Worm (Caenorhabditis elegans) whole organism, L2 larva: Measurements from ENCODE around the gene chil-25.

Source experiments
- R02D3.7 ChIP-seq: fragments of 150-350 bp; optimal IDR thresholded peaks from 2 replicates; lab custom pipeline; 2014; ENCODE audit warnings: missing biosample characterization, missing genetic modification characterization
- aly-2 ChIP-seq: fragments of 150-350 bp; optimal IDR thresholded peaks from 2 replicates; lab custom pipeline; 2014; ENCODE audit warnings: missing biosample characterization, missing genetic modification characterization
- ama-1 ChIP-seq: fragments of 150-350 bp; optimal IDR thresholded peaks from 2 replicates; lab custom pipeline; 2018; ENCODE audit warnings: inconsistent platforms
- ceh-82 ChIP-seq: fragments of 150-350 bp; optimal IDR thresholded peaks from 2 replicates; lab custom pipeline; 2014; ENCODE audit warnings: missing biosample characterization, missing genetic modification characterization
- fos-1 ChIP-seq: fragments of 150-350 bp; optimal IDR thresholded peaks from 2 replicates; lab custom pipeline; 2014; ENCODE audit warnings: missing biosample characterization, missing genetic modification characterization
- lin-13 ChIP-seq: fragments of 150-350 bp; optimal IDR thresholded peaks from 2 replicates; lab custom pipeline; 2014; ENCODE audit warnings: missing biosample characterization, missing genetic modification reagents, missing genetic modification characterization
- lsy-2 ChIP-seq, 2 experiments: fragments of 150-350 bp in 1 of 2; sonication (generic microtip) in 1 of 2; optimal IDR thresholded peaks; 2 replicates each; lab custom pipeline; 2014 to 2017; ENCODE audit warnings: missing biosample characterization in 2 of 2, missing genetic modification characterization in 2 of 2
- mab-5 ChIP-seq: fragments of 150-350 bp; optimal IDR thresholded peaks from 2 replicates; lab custom pipeline; 2014; ENCODE audit warnings: missing biosample characterization, missing genetic modification characterization
- nhr-237 ChIP-seq: fragments of 150-350 bp; optimal IDR thresholded peaks from 2 replicates; lab custom pipeline; 2014; ENCODE audit warnings: missing biosample characterization, missing genetic modification characterization
- nhr-25 ChIP-seq: fragments of 150-350 bp; sonication (generic microtip); optimal IDR thresholded peaks from 3 replicates; lab custom pipeline; 2014; ENCODE audit warnings: missing biosample characterization, missing genetic modification characterization
- skn-1 ChIP-seq: sonication (generic microtip); optimal IDR thresholded peaks from 2 replicates; lab custom pipeline; 2017; ENCODE audit warnings: missing biosample characterization, missing genetic modification characterization
- sma-9 ChIP-seq, 2 experiments: fragments of 150-350 bp in 1 of 2; sonication (generic microtip) in 1 of 2; optimal IDR thresholded peaks; 2 replicates each; lab custom pipeline; 2014 to 2016; ENCODE audit warnings: missing genetic modification characterization in 2 of 2, mild to moderate bottlenecking in 1 of 2, missing biosample characterization in 1 of 2, missing compliant biosample characterization in 1 of 2, missing genetic modification reagents in 1 of 2, moderate library complexity in 1 of 2
- unc-62 ChIP-seq: fragments of 150-350 bp; optimal IDR thresholded peaks from 2 replicates; lab custom pipeline; 2014; ENCODE audit warnings: missing biosample characterization, missing genetic modification reagents, missing genetic modification characterization

DNA sequence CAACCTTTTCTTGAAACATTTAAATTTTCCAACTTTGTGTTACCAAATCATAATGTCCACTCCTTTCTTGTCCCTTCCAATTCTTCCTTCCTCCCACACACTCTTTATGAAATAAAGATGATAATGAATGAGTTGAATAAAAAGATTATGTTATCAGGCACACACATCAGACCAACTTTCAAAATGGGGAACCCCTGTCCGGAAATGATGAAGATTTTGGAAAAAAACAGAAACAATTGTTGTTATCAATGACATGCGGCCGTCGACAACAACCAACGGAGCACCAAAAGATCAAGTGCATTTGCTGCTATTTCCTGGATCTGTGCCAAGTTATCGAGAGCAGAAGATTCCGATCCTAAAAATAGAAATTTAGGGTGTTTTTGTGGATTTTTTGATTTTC, 9.1 kb upstream of the chil-25 start:
- TF ChIP-seq lin-13 (no peak), R02D3.7 (tag; lab: Kevin White, UChicago) (no peak), sma-9 (GFP tag; optimal IDR thresholded peaks at IDR 0.05; lab: Kevin White, UChicago) (peak; percentile 28), sma-9 (tag; optimal IDR thresholded peaks at IDR 0.05; lab: Kevin White, UChicago) (no peak), mab-5 (no peak), nhr-25 (no peak), lsy-2 (tag; optimal IDR thresholded peaks at IDR 0.05; lab: Kevin White, UChicago) (no peak), unc-62 (no peak), aly-2 (tag; lab: Kevin White, UChicago) (no peak), ama-1 (lab: Kevin White, UChicago) (no peak), fos-1 (peak; percentile 67), ceh-82 (tag; lab: Kevin White, UChicago) (no peak), skn-1 (tag; lab: Kevin White, UChicago) (no peak), nhr-237 (no peak)
